Fruit fly (Drosophila melanogaster): ENCODE data around the gene Atg18a.
A peak's percentile ranks its signal among the peaks of the same experiment; 100 is the strongest.

Atg18a gene

DNA sequence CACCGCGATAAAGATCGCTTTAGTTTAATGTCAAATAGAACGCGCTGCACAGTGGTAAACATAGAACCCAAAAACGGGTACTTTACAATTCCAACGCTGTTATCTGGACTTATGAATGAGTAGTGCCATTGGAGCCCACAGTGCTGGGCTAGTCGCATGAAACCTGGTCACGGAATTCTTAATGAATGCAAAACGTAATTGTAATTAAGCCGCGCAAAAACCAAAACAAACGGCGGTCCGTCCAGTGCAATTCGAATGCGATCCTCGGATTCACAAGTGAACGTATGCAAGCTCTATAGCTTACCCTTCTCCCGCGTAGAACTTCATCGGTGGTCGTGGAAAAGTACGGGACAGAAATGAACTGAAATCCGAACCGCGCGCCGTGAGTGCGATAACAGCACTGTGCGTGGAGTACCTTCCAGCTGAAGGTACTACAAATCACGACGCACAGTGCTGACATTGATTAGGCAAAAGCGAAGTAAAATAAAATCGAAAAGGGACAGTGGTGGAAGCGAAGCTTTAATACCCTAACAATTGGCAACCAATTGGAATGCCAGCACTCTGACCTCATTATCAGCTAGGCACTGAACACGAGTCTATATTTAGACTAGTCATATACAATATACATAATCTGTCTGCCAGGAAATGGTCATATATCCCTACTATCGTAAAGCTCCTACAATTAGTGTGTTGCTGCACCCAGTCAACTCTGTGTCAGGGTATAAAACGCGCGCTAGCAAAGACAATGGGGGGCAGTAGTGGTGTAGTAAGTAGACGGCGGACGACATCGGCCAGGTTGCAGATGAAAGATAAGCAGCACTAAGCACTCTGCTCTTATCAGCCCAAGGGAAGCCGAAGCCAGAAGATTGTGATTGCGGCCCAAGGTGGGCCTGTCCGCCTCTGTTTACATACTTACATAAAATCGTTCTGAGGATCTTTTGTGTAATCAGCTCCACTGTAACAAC, 1.1 kb upstream of the Atg18a start (continued):
- TF ChIP-seq phol (tag; optimal IDR thresholded peaks at IDR 0.05) (peak; percentile 43), Fer3 (tag; optimal IDR thresholded peaks at IDR 0.05) (peak; percentile 38), croc (GFP tag; conservative IDR thresholded peaks at IDR 0.05) (no peak), CG10959 (GFP tag; IDR thresholded peaks at IDR 0.05) (no peak), CG4730 (GFP tag; IDR thresholded peaks at IDR 0.05) (peak; percentile 42; the same call in 1 of the 2 replicates), gem (tag; optimal IDR thresholded peaks at IDR 0.05) (peak; percentile 62), vfl (GFP tag; optimal IDR thresholded peaks at IDR 0.05) (peak; percentile 32), Lhr (GFP tag; optimal IDR thresholded peaks at IDR 0.05) (no peak), CG5953 (GFP tag; IDR thresholded peaks at IDR 0.05) (0 out of 2 replicates have a peak, but pooled peaks have one; percentile 44), Lpt (GFP tag; optimal IDR thresholded peaks at IDR 0.05) (no peak), CG8388 (GFP tag; optimal IDR thresholded peaks at IDR 0.05) (no peak), CG12769 (tag; optimal IDR thresholded peaks at IDR 0.05) (peak; percentile 82), sim (GFP tag; IDR thresholded peaks at IDR 0.05) (no peak), cato (GFP tag; optimal IDR thresholded peaks at IDR 0.05; ENCODE audit: borderline replicate concordance) (no peak), CG1602 (GFP tag; optimal IDR thresholded peaks at IDR 0.05) (peak; percentile 42), CG7556 (GFP tag; optimal IDR thresholded peaks at IDR 0.05) (peak; percentile 38), sisA (GFP tag; IDR thresholded peaks at IDR 0.05) (peak; percentile 44; the same call in 1 of the 2 replicates), Opbp (GFP tag; IDR thresholded peaks at IDR 0.05; ENCODE audit: partially characterized antibody) (no peak), CG34422 (GFP tag; IDR thresholded peaks at IDR 0.05) (peak; percentile 54; the same call in 2 of the 3 replicates), CG11456 (GFP tag; IDR thresholded peaks at IDR 0.05) (0 out of 3 replicates have a peak, but pooled peaks have one; percentile 60), CG1603 (tag; optimal IDR thresholded peaks at IDR 0.05) (peak; percentile 70), HHEX (GFP tag; optimal IDR thresholded peaks at IDR 0.05) (peak; percentile 20), stc (GFP tag; IDR thresholded peaks at IDR 0.05) (no peak), CG11398 (GFP tag; optimal IDR thresholded peaks at IDR 0.05) (peak; percentile 46), CG11504 (tag; optimal IDR thresholded peaks at IDR 0.05) (peak; percentile 57), Deaf1 (tag; optimal IDR thresholded peaks at IDR 0.05) (peak; percentile 23), en (GFP tag; optimal IDR thresholded peaks at IDR 0.05) (no peak), mld (GFP tag; IDR thresholded peaks at IDR 0.05; ENCODE audit: partially characterized antibody) (no peak), ash1 (GFP tag; optimal IDR thresholded peaks at IDR 0.05) (no peak), Vsx1 (GFP tag; optimal IDR thresholded peaks at IDR 0.05) (peak; percentile 47), Abd-B (GFP tag; optimal IDR thresholded peaks at IDR 0.05) (peak; percentile 30), Dbx (GFP tag; IDR thresholded peaks at IDR 0.05) (no peak), HLH3B (GFP tag; IDR thresholded peaks at IDR 0.05) (peak; percentile 28; the same call in 1 of the 2 replicates), CG17328 (GFP tag; IDR thresholded peaks at IDR 0.05) (no peak), CG4707 (GFP tag; optimal IDR thresholded peaks at IDR 0.05) (no peak), trem (tag; optimal IDR thresholded peaks at IDR 0.05) (no peak), CG13624 (GFP tag; optimal IDR thresholded peaks at IDR 0.05) (peak; percentile 12), lab (GFP tag; optimal IDR thresholded peaks at IDR 0.05) (peak; percentile 70), NFAT (GFP tag; IDR thresholded peaks at IDR 0.05) (no peak), H15 (GFP tag; IDR thresholded peaks at IDR 0.05) (no peak), D19A (tag; optimal IDR thresholded peaks at IDR 0.05) (peak; percentile 100), E2f1 (GFP tag; IDR thresholded peaks at IDR 0.05) (peak; percentile 52), CG18476 (GFP tag; optimal IDR thresholded peaks at IDR 0.05) (peak; percentile 31), CG11247 (GFP tag; IDR thresholded peaks at IDR 0.05) (no peak), CG1024 (GFP tag; IDR thresholded peaks at IDR 0.05) (no peak), Hmx (GFP tag; optimal IDR thresholded peaks at IDR 0.05) (no peak), hbn (GFP tag; IDR thresholded peaks at IDR 0.05; ENCODE audit: partially characterized antibody) (no peak), CG12299 (tag; optimal IDR thresholded peaks at IDR 0.05) (peak; percentile 10)

Data from whole organism, embryonic.